Worm (Caenorhabditis elegans) whole organism, L4 larva: ENCODE results near the gene unc-24.
"Not testable (repeated sequence)": the region's sequence is repeated elsewhere in the genome, so short reads cannot be mapped to it uniquely, and the experiment has no call there.

Source experiments
- Y75B8A.6 ChIP-seq: fragments of 200-800 bp; sonication (Bioruptor generic); IDR thresholded peaks from 2 replicates; pipeline ENCODE4 v1.3.6; 2022; ENCODE audit warnings: missing genetic modification reagents, missing genetic modification characterization, missing compliant biosample characterization
- ZK546.5 ChIP-seq, 2 experiments: sonication (generic microtip); optimal IDR thresholded peaks; 2 replicates each; lab custom pipeline; 2017; ENCODE audit warnings: missing biosample characterization in 2 of 2, missing genetic modification characterization in 2 of 2
- daf-12 ChIP-seq: fragments of 150-350 bp; optimal IDR thresholded peaks from 2 replicates; lab custom pipeline; 2014; ENCODE audit warnings: missing biosample characterization, missing genetic modification reagents, missing genetic modification characterization
- dmd-9 ChIP-seq: fragments of 200-800 bp; sonication (Bioruptor generic); IDR thresholded peaks from 2 replicates; pipeline ENCODE4 v1.3.6; 2022; ENCODE audit warnings: missing genetic modification reagents, missing genetic modification characterization, missing compliant biosample characterization
- egl-27 ChIP-seq: sonication (generic microtip); optimal IDR thresholded peaks from 3 replicates; lab custom pipeline; 2017; ENCODE audit warnings: missing biosample characterization, missing genetic modification reagents, missing genetic modification characterization
- mdl-1 ChIP-seq, 2 experiments: fragments of 150-350 bp in 1 of 2; sonication (generic microtip) in 1 of 2; optimal IDR thresholded peaks; 2 replicates each; lab custom pipeline; 2014 to 2017; ENCODE audit warnings: missing biosample characterization in 2 of 2, missing genetic modification characterization in 2 of 2
- mes-2 ChIP-seq: sonication (generic microtip); optimal IDR thresholded peaks from 2 replicates; lab custom pipeline; 2016; ENCODE audit warnings: missing genotype, mild to moderate bottlenecking, missing genetic modification characterization, missing compliant biosample characterization; ENCODE audit not compliant: poor library complexity, severe bottlenecking
- nhr-11 ChIP-seq: fragments of 150-350 bp; optimal IDR thresholded peaks from 2 replicates; lab custom pipeline; 2014; ENCODE audit warnings: missing biosample characterization, missing genetic modification characterization
- nhr-48 ChIP-seq: sonication (generic microtip); optimal IDR thresholded peaks from 2 replicates; lab custom pipeline; 2016; ENCODE audit warnings: mild to moderate bottlenecking, missing genetic modification characterization, missing compliant biosample characterization
- snpc-4 ChIP-seq: fragments of 150-350 bp; optimal IDR thresholded peaks from 2 replicates; lab custom pipeline; 2014; ENCODE audit warnings: missing biosample characterization, missing genetic modification characterization
- spr-1 ChIP-seq: sonication (generic microtip); optimal IDR thresholded peaks from 2 replicates; lab custom pipeline; 2016; ENCODE audit warnings: mild to moderate bottlenecking, missing genetic modification characterization, missing compliant biosample characterization
- unc-62 ChIP-seq, 3 experiments: fragments of 150-350 bp in 1 of 3; sonication (generic microtip); optimal IDR thresholded peaks in 2 of 3; peaks in 1 of 3; 1 replicate in 1 of 3; 2 replicates in 2 of 3; lab custom pipeline; 2014 to 2017; ENCODE audit warnings: missing biosample characterization in 3 of 3, missing genetic modification characterization in 3 of 3, missing genetic modification reagents in 3 of 3, missing genotype in 1 of 3
- ztf-11 ChIP-seq: fragments of 150-350 bp; optimal IDR thresholded peaks from 2 replicates; lab custom pipeline; 2014; ENCODE audit warnings: missing biosample characterization, missing genetic modification characterization

DNA sequence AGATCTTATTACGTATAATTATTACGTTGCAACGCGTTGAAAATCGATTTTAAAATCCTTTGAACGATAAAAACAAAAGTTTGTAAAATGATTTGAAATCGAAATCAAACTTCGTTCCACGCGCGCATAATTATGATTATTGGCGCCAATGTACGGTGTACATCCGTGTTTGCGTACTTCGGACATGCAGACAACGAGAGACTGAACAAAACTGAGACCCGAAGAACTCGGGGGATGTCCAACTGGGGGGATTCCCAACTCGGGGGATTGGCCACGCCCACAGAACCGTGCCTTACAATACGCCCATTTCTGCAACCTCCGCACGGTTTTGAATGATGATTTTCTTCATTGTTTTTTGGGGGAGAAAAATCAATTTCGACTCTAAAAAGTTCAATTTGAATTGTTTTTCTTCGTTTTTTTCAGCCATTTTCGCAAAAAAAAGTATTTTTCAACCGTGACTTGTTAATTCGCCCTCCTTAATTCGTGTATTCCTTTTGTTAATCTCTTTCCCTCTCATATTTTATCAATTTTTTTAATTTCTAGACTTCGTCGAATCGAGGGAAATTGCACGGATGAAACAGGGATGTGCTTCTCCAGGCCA lies 32.7 kb upstream of the unc-24 start, which contains the start of gene F20D12.12:
- TF ChIP-seq ZK546.5 (tag; optimal IDR thresholded peaks at IDR 0.05; lab: Kevin White, UChicago); nhr-48; snpc-4 (tag; lab: Kevin White, UChicago); nhr-11 (tag; lab: Kevin White, UChicago); unc-62 (tag; optimal IDR thresholded peaks at IDR 0.05; lab: Kevin White, UChicago); ztf-11 (tag; lab: Kevin White, UChicago); egl-27 (tag; lab: Kevin White, UChicago); daf-12 (tag; lab: Kevin White, UChicago): not testable (repeated sequence)
- TF ChIP-seq dmd-9 (peak; percentile 71; the same call in 1 of the 2 replicates), unc-62 (GFP tag; optimal IDR thresholded peaks at IDR 0.05 in 1 of 2; lab: Kevin White, UChicago) (peak in 1 of 2 experiments; percentile 45), mes-2 (tag; lab: Kevin White, UChicago) (peak; percentile 91), mdl-1 (tag; optimal IDR thresholded peaks at IDR 0.05; lab: Kevin White, UChicago) (peak in 1 of 2 experiments; percentile 64), spr-1 (tag; lab: Kevin White, UChicago) (peak; percentile 29), Y75B8A.6 (GFP tag; lab: Robert Waterston, UW) (0 out of 2 replicates have a peak, but pooled peaks have one; percentile 39)
